Fruit fly (Drosophila melanogaster): ENCODE results near the gene CG14933.

Gene CG14933

DNA sequence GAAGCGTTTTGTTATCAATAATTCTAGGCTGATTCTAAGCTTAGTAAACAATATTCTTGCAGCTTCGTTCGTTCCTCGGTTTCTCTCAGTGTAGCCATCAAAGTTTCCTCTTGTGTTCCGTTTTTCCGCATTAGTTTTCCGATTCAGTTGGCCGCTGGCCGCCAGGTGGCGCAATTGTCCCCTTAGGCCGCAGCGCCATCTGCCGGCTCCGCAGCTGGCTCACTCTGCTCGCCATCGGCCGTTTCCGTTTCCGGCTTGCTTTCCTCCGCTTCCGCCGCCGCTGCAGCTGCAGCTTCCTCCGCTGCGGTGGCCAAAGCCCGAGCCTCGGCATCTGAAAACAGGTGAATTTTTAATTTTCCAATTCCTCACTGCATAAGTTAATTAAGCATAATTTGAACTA, 26.3 kb upstream of the CG14933 start (continued):
- peak; percentile 80 for TF ChIP-seq CG18011 (GFP tag; optimal IDR thresholded peaks at IDR 0.05)
- peak; percentile 68 for TF ChIP-seq Myb (GFP tag; optimal IDR thresholded peaks at IDR 0.05)
- TF ChIP-seq slp2 (GFP tag; optimal IDR thresholded peaks at IDR 0.05) = peak; percentile 83
- peak; percentile 95 for TF ChIP-seq wek (GFP tag; optimal IDR thresholded peaks at IDR 0.05)
- peak; percentile 95 for TF ChIP-seq az2 (GFP tag; optimal IDR thresholded peaks at IDR 0.05)
- peak; percentile 75 for TF ChIP-seq CG4360 (GFP tag; IDR thresholded peaks at IDR 0.05)
- TF ChIP-seq Drgx (GFP tag; IDR thresholded peaks at IDR 0.05) = peak; percentile 31; the same call in 1 of the 2 replicates
- peak; percentile 97 for TF ChIP-seq CG11723 (GFP tag; optimal IDR thresholded peaks at IDR 0.05)
- peak; percentile 74 for TF ChIP-seq gro (GFP tag; optimal IDR thresholded peaks at IDR 0.05)
- peak; percentile 96 for TF ChIP-seq sens-2 (GFP tag; IDR thresholded peaks at IDR 0.05)
- no peak for TF ChIP-seq Dfd (GFP tag; optimal IDR thresholded peaks at IDR 0.05)
- TF ChIP-seq Mad (GFP tag; optimal IDR thresholded peaks at IDR 0.05) = peak; percentile 95
- TF ChIP-seq E2f2 (GFP tag; IDR thresholded peaks at IDR 0.05) = peak; percentile 62
- TF ChIP-seq Sox100B (GFP tag; optimal IDR thresholded peaks at IDR 0.05) = peak; percentile 94
- peak; percentile 94 for TF ChIP-seq ewg (GFP tag; optimal IDR thresholded peaks at IDR 0.05)
- TF ChIP-seq knrl (GFP tag; IDR thresholded peaks at IDR 0.05; ENCODE audit: partially characterized antibody) = 0 out of 3 replicates have a peak, but pooled peaks have one; percentile 7
- TF ChIP-seq psq (GFP tag; optimal IDR thresholded peaks at IDR 0.05) = peak; percentile 74
- peak; percentile 65 for TF ChIP-seq Dek (tag; optimal IDR thresholded peaks at IDR 0.05)
- peak; percentile 95 for TF ChIP-seq CG17912 (GFP tag; optimal IDR thresholded peaks at IDR 0.05)
- TF ChIP-seq CG31388 (GFP tag; optimal IDR thresholded peaks at IDR 0.05) = peak; percentile 81
- TF ChIP-seq CG15601 (tag; optimal IDR thresholded peaks at IDR 0.05) = peak; percentile 89
- peak; percentile 97 for TF ChIP-seq CG12071 (GFP tag; optimal IDR thresholded peaks at IDR 0.05)
- TF ChIP-seq lab (GFP tag; optimal IDR thresholded peaks at IDR 0.05) = peak; percentile 98
- TF ChIP-seq Neu2 (GFP tag; optimal IDR thresholded peaks at IDR 0.05; ENCODE audit: borderline replicate concordance) = peak; percentile 96
- TF ChIP-seq CG17186 (GFP tag; optimal IDR thresholded peaks at IDR 0.05) = peak; percentile 94
- TF ChIP-seq Doc3 (GFP tag; IDR thresholded peaks at IDR 0.05; ENCODE audit: partially characterized antibody) = no peak
- peak; percentile 58; the same call in 1 of the 2 replicates for TF ChIP-seq ham (GFP tag; IDR thresholded peaks at IDR 0.05)
- peak; percentile 64 for TF ChIP-seq Sry-δ (GFP tag; optimal IDR thresholded peaks at IDR 0.05)
- peak; percentile 87 for TF ChIP-seq CG9437 (GFP tag; optimal IDR thresholded peaks at IDR 0.05)
- TF ChIP-seq B-H1 (GFP tag; IDR thresholded peaks at IDR 0.05) = peak; percentile 80; the same call in 2 of the 3 replicates
- peak; percentile 96 for TF ChIP-seq CG1529 (GFP tag; optimal IDR thresholded peaks at IDR 0.05)
- TF ChIP-seq prd (optimal IDR thresholded peaks at IDR 0.05) = no peak
- TF ChIP-seq prd (GFP tag; IDR thresholded peaks at IDR 0.05) = peak; percentile 89
- no peak for TF ChIP-seq pita (GFP tag; optimal IDR thresholded peaks at IDR 0.05)
- TF ChIP-seq Asciz (GFP tag; optimal IDR thresholded peaks at IDR 0.05) = peak; percentile 97
- peak; percentile 76 for TF ChIP-seq CG13424 (tag; optimal IDR thresholded peaks at IDR 0.05)
- TF ChIP-seq CG7745 (tag; optimal IDR thresholded peaks at IDR 0.05) = no peak
- TF ChIP-seq CG16813 (GFP tag; IDR thresholded peaks at IDR 0.05; ENCODE audit: partially characterized antibody) = peak; percentile 50; the same call in 2 of the 3 replicates
- TF ChIP-seq Max (GFP tag; optimal IDR thresholded peaks at IDR 0.05) = peak; percentile 79
- TF ChIP-seq dysf (GFP tag; IDR thresholded peaks at IDR 0.05) = peak; percentile 86
- peak; percentile 72 for TF ChIP-seq CG12299 (tag; optimal IDR thresholded peaks at IDR 0.05)
- peak; percentile 77 for TF ChIP-seq pnt (GFP tag; optimal IDR thresholded peaks at IDR 0.05)
- TF ChIP-seq maf-S (GFP tag; optimal IDR thresholded peaks at IDR 0.05) = peak; percentile 83
- peak; percentile 90 for TF ChIP-seq CG13624 (GFP tag; optimal IDR thresholded peaks at IDR 0.05)
- TF ChIP-seq E2f1 (GFP tag; IDR thresholded peaks at IDR 0.05) = peak; percentile 85
- peak; percentile 68 for TF ChIP-seq ssp (GFP tag; IDR thresholded peaks at IDR 0.05)
- TF ChIP-seq CG15073 (GFP tag; optimal IDR thresholded peaks at IDR 0.05) = peak; percentile 74
- peak; percentile 95; the same call in 2 of the 3 replicates for TF ChIP-seq sr (GFP tag; IDR thresholded peaks at IDR 0.05)
- peak; percentile 92 for TF ChIP-seq HLH3B (GFP tag; IDR thresholded peaks at IDR 0.05)
- peak; percentile 94 for TF ChIP-seq zen (tag; optimal IDR thresholded peaks at IDR 0.05)
- peak; percentile 97 for TF ChIP-seq btn (GFP tag; optimal IDR thresholded peaks at IDR 0.05)
